Worm (Caenorhabditis elegans) whole organism, early embryonic: ENCODE results near the gene R11G11.16.

ENCODE experiments used
- B0310.2 ChIP-seq: sonication (generic microtip); optimal IDR thresholded peaks from 2 replicates; lab custom pipeline; 2016; ENCODE audit warnings: mild to moderate bottlenecking, missing genetic modification characterization, missing compliant biosample characterization
- F13C5.2 ChIP-seq: sonication (generic microtip); optimal IDR thresholded peaks from 2 replicates; lab custom pipeline; 2017; ENCODE audit warnings: mild to moderate bottlenecking, missing genetic modification characterization, inconsistent platforms, missing compliant biosample characterization
- ama-1 ChIP-seq: fragments of 150-350 bp; optimal IDR thresholded peaks from 2 replicates; lab custom pipeline; 2014
- ceh-13 ChIP-seq: fragments of 200-800 bp; sonication (Bioruptor generic); optimal IDR thresholded peaks from 2 replicates; lab custom pipeline; 2018; ENCODE audit warnings: mild to moderate bottlenecking, missing genetic modification characterization, missing compliant biosample characterization
- ceh-36 ChIP-seq: sonication (generic microtip); optimal IDR thresholded peaks from 2 replicates; lab custom pipeline; 2016; ENCODE audit warnings: missing genetic modification characterization, inconsistent platforms, missing compliant biosample characterization
- flt-1 ChIP-seq: fragments of 200-800 bp; sonication (Bioruptor generic); IDR thresholded peaks from 2 replicates; pipeline ENCODE4 v1.3.6; 2022; ENCODE audit warnings: missing genetic modification characterization, missing compliant biosample characterization
- hmg-4 ChIP-seq: fragments of 200-800 bp; sonication (Bioruptor generic); optimal IDR thresholded peaks from 2 replicates; lab custom pipeline; 2018; ENCODE audit warnings: mild to moderate bottlenecking, missing genetic modification characterization, missing compliant biosample characterization
- pes-1 ChIP-seq: fragments of 200-800 bp; sonication (Bioruptor generic); IDR thresholded peaks from 2 replicates; pipeline ENCODE4 v1.3.6; 2022; ENCODE audit warnings: missing genetic modification reagents, missing genetic modification characterization, missing compliant biosample characterization

DNA sequence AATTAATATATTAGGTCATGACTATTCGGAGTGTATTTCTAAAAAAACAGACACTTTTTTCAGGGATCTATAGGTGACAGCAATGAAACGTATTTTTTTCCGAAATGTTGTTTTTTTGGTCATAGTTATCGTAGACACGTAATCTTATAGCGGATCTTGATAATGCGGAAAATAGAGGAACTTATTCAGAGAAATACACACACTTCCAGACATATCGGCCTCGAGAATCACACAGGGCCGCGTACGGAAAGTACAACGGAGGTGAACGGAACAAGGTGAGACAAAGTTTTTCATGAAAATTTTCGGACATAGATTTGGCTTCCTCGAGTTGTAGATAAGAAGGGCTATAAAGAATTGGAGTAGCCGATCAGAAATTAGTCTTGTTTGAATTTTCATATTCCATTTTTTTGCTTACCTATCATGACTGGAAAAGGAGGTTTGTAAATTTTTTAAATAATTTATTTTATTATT, 14.1 kb upstream of the R11G11.16 start, which contains the start of gene nhr-155:
- TF ChIP-seq F13C5.2 (tag; lab: Kevin White, UChicago) = no peak
- TF ChIP-seq pes-1 (GFP tag; lab: Robert Waterston, UW) = no peak
- TF ChIP-seq ama-1 (lab: Kevin White, UChicago) = no peak
- no peak for TF ChIP-seq ceh-36 (tag; lab: Kevin White, UChicago)
- TF ChIP-seq ceh-13 = no peak
- TF ChIP-seq flt-1 (GFP tag; lab: Robert Waterston, UW) = no peak
- no peak for TF ChIP-seq B0310.2 (tag; lab: Kevin White, UChicago)
- no peak for TF ChIP-seq hmg-4 (GFP tag; lab: Kevin White, UChicago)
